Fruit fly (Drosophila melanogaster): ENCODE measurements around the gene Gr66a.

Gene Gr66a

dm6 chr3L:8284651-8285050 is 22.1 kb downstream of the Gr66a start (continued):
- TF ChIP-seq Neu2 (GFP tag; optimal IDR thresholded peaks at IDR 0.05; ENCODE audit: borderline replicate concordance) = no peak
- TF ChIP-seq usp (GFP tag; optimal IDR thresholded peaks at IDR 0.05) = no peak
- TF ChIP-seq CG18599 (GFP tag; optimal IDR thresholded peaks at IDR 0.05) = peak; percentile 59
- TF ChIP-seq H2.0 (GFP tag; IDR thresholded peaks at IDR 0.05) = no peak
- TF ChIP-seq Mes4 (GFP tag; optimal IDR thresholded peaks at IDR 0.05) = no peak
- TF ChIP-seq Elba2 (GFP tag; optimal IDR thresholded peaks at IDR 0.05) = no peak
- no peak for TF ChIP-seq grn (GFP tag; optimal IDR thresholded peaks at IDR 0.05)
- no peak for TF ChIP-seq MTF-1 (GFP tag; optimal IDR thresholded peaks at IDR 0.05; ENCODE audit: borderline replicate concordance)
- no peak for TF ChIP-seq pnt (GFP tag; optimal IDR thresholded peaks at IDR 0.05)
- TF ChIP-seq pita (GFP tag; optimal IDR thresholded peaks at IDR 0.05) = no peak
- TF ChIP-seq Doc2 (GFP tag; IDR thresholded peaks at IDR 0.05) = no peak
- TF ChIP-seq dysf (GFP tag; IDR thresholded peaks at IDR 0.05) = peak; percentile 58; the same call in 2 of the 3 replicates
- no peak for TF ChIP-seq pros (GFP tag; optimal IDR thresholded peaks at IDR 0.05)
- no peak for TF ChIP-seq CG18262 (tag; optimal IDR thresholded peaks at IDR 0.05)
- no peak for TF ChIP-seq ftz-f1 (GFP tag; optimal IDR thresholded peaks at IDR 0.05)
- TF ChIP-seq B-H1 (GFP tag; IDR thresholded peaks at IDR 0.05) = no peak
- no peak for TF ChIP-seq BEAF-32 (GFP tag; optimal IDR thresholded peaks at IDR 0.05)
- no peak for TF ChIP-seq gsb (GFP tag; IDR thresholded peaks at IDR 0.05)
- no peak for TF ChIP-seq jigr1 (GFP tag; IDR thresholded peaks at IDR 0.05)
- TF ChIP-seq Xbp1 (GFP tag; optimal IDR thresholded peaks at IDR 0.05) = peak; percentile 21
- no peak for TF ChIP-seq CG15011 (GFP tag; optimal IDR thresholded peaks at IDR 0.05)
- TF ChIP-seq Dip2 (GFP tag; IDR thresholded peaks at IDR 0.05) = no peak
- TF ChIP-seq CG6683 (GFP tag; optimal IDR thresholded peaks at IDR 0.05) = no peak
- no peak for TF ChIP-seq ara (GFP tag; IDR thresholded peaks at IDR 0.05)
- no peak for TF ChIP-seq CG10366 (GFP tag; IDR thresholded peaks at IDR 0.05)
- no peak for TF ChIP-seq odd (GFP tag; optimal IDR thresholded peaks at IDR 0.05)
- TF ChIP-seq pzg (GFP tag; optimal IDR thresholded peaks at IDR 0.05) = no peak
- no peak for TF ChIP-seq fu2 (GFP tag; optimal IDR thresholded peaks at IDR 0.05)
- TF ChIP-seq CG14441 (GFP tag; IDR thresholded peaks at IDR 0.05) = no peak
- TF ChIP-seq caup (GFP tag; optimal IDR thresholded peaks at IDR 0.05; ENCODE audit: severe bottlenecking) = no peak
- TF ChIP-seq CG16779 (GFP tag; IDR thresholded peaks at IDR 0.05) = no peak
- no peak for TF ChIP-seq Deaf1 (tag; optimal IDR thresholded peaks at IDR 0.05)
- no peak for TF ChIP-seq CG34376 (GFP tag; optimal IDR thresholded peaks at IDR 0.05)
- TF ChIP-seq Meics (GFP tag; optimal IDR thresholded peaks at IDR 0.05) = peak; percentile 33
- TF ChIP-seq CG4360 (GFP tag; IDR thresholded peaks at IDR 0.05) = no peak
- TF ChIP-seq bigmax (GFP tag; optimal IDR thresholded peaks at IDR 0.05) = no peak
- TF ChIP-seq sqz (GFP tag; optimal IDR thresholded peaks at IDR 0.05) = no peak
- TF ChIP-seq GATAe (GFP tag; conservative IDR thresholded peaks at IDR 0.05) = no peak
- TF ChIP-seq Scr (GFP tag; IDR thresholded peaks at IDR 0.05; ENCODE audit: partially characterized antibody) = no peak
- no peak for TF ChIP-seq CG11456 (GFP tag; IDR thresholded peaks at IDR 0.05)
- no peak for TF ChIP-seq CG7372 (GFP tag; IDR thresholded peaks at IDR 0.05)
- no peak for TF ChIP-seq kay (GFP tag; optimal IDR thresholded peaks at IDR 0.05)
- no peak for TF ChIP-seq CkIIα-i1 (GFP tag; IDR thresholded peaks at IDR 0.05)
- no peak for TF ChIP-seq Spps (tag; optimal IDR thresholded peaks at IDR 0.05)
- no peak for TF ChIP-seq CG3995 (GFP tag; optimal IDR thresholded peaks at IDR 0.05)
- no peak for TF ChIP-seq Sin3A (optimal IDR thresholded peaks at IDR 0.05)
- TF ChIP-seq Atf6 (GFP tag; IDR thresholded peaks at IDR 0.05) = no peak
- TF ChIP-seq CG32767 (GFP tag; IDR thresholded peaks at IDR 0.05) = no peak
- no peak for TF ChIP-seq Sry-δ (GFP tag; optimal IDR thresholded peaks at IDR 0.05)
- TF ChIP-seq ems (GFP tag; optimal IDR thresholded peaks at IDR 0.05) = no peak
- no peak for TF ChIP-seq CG8290 (GFP tag; optimal IDR thresholded peaks at IDR 0.05)
- TF ChIP-seq CG8290 (tag; optimal IDR thresholded peaks at IDR 0.05) = no peak
- peak in 1 of 2 experiments; percentile 8 for TF ChIP-seq Pdp1 (GFP tag; optimal IDR thresholded peaks at IDR 0.05)
